Fruit fly (Drosophila melanogaster): ENCODE data around the gene CG4133.

DNA sequence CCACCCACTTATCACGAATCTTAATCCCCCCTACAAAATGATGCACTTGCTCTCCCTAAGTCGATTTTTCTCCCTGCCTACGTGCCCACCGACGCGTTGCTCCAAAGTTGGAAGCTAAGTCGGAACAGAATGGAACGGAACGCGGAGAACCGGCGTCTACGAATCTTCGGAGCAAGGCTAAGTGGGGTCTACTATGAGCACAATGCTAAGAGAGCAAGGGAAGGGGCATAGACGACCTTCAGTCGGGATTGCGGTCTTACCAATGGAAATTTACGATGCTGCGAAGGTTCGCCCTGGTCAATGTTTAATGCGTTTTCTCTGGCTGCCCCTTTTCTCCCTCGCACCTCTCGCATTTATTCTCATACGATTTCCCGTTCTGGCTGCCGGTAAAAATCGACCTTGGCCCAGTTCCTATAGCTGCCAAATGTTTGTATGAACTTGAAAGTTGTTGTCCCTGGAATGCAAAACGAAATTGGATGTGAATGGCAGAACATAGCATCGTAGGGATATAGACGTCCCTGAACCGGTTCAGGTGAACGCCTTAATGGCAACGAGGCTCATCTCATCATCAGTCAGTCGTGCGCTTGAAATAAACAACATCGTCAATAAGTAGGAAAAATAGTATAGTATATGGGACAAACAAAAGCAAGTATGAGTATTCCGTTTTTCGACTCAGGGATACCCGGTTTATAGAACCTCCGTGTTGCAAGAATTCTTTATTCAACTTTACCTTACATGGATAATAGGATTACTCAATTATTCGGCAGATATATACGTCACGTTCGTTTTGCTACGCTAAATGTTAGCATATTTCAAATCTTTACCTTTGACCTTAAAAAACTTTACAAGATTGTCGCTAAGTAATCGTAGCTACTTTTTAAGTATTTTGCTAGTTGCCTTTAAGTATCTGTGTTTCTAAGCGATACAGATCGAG, 28.3 kb downstream of the CG4133 start:
- TF ChIP-seq Pif1B (GFP tag; optimal IDR thresholded peaks at IDR 0.05) (no peak), CG17806 (tag; optimal IDR thresholded peaks at IDR 0.05) (no peak), D1 (tag; optimal IDR thresholded peaks at IDR 0.05) (no peak), Ets98B (GFP tag; IDR thresholded peaks at IDR 0.05) (no peak), CG8301 (tag; optimal IDR thresholded peaks at IDR 0.05) (no peak), CG13204 (GFP tag; optimal IDR thresholded peaks at IDR 0.05) (no peak), gl (tag; optimal IDR thresholded peaks at IDR 0.05) (no peak), CG34367 (tag; optimal IDR thresholded peaks at IDR 0.05) (no peak), CG4496 (GFP tag; IDR thresholded peaks at IDR 0.05) (no peak)

Data from whole organism, pupa.